Worm (Caenorhabditis elegans): ENCODE measurements around the gene T11G6.3.

T11G6.3 gene

ce11 chrIV:10815950-10816349, 39.1 kb downstream of the T11G6.3 start:
- TF ChIP-seq ceh-48 (tag; optimal IDR thresholded peaks at IDR 0.05) (no peak), hlh-6 (tag; optimal IDR thresholded peaks at IDR 0.05) (no peak), ceh-30 (tag; optimal IDR thresholded peaks at IDR 0.05) (no peak), unc-55 (GFP tag; optimal IDR thresholded peaks at IDR 0.05) (no peak), lin-11 (tag; optimal IDR thresholded peaks at IDR 0.05) (no peak), madf-2 (tag; optimal IDR thresholded peaks at IDR 0.05) (no peak), rnt-1 (tag; optimal IDR thresholded peaks at IDR 0.05) (no peak), ztf-16 (tag; optimal IDR thresholded peaks at IDR 0.05) (no peak), nhr-11 (tag; optimal IDR thresholded peaks at IDR 0.05) (no peak)

- no peak for TF ChIP-seq fkh-6 (tag; optimal IDR thresholded peaks at IDR 0.05)
- TF ChIP-seq ceh-9 (tag; optimal IDR thresholded peaks at IDR 0.05), result no peak
- no peak for TF ChIP-seq C38D4.7 (GFP tag; optimal IDR thresholded peaks at IDR 0.05)
- no peak for TF ChIP-seq mec-3 (tag; optimal IDR thresholded peaks at IDR 0.05; ENCODE audit: borderline replicate concordance)
- TF ChIP-seq ceh-22 (tag; optimal IDR thresholded peaks at IDR 0.05), result no peak
- no peak for TF ChIP-seq nhr-11 (tag; optimal IDR thresholded peaks at IDR 0.05)
- TF ChIP-seq hlh-30 (tag; optimal IDR thresholded peaks at IDR 0.05; ENCODE audit: insufficient read depth), result no peak
- no peak for TF ChIP-seq tbx-7 (tag; optimal IDR thresholded peaks at IDR 0.05)
- no peak for TF ChIP-seq madf-2 (tag; optimal IDR thresholded peaks at IDR 0.05)
- TF ChIP-seq rnt-1 (tag; optimal IDR thresholded peaks at IDR 0.05), result no peak
- TF ChIP-seq odd-2 (tag; optimal IDR thresholded peaks at IDR 0.05), result no peak
- no peak for TF ChIP-seq unc-55 (GFP tag; optimal IDR thresholded peaks at IDR 0.05)
- no peak for TF ChIP-seq nfya-1 (tag; optimal IDR thresholded peaks at IDR 0.05)
- TF ChIP-seq hlh-15 (tag; optimal IDR thresholded peaks at IDR 0.05), result no peak
- no peak for TF ChIP-seq F13H6.1 (tag; optimal IDR thresholded peaks at IDR 0.05)
These were observed 42.9 kb downstream of the T11G6.3 start, which contains the start of gene miz-1 for ce11 chrIV:10812099-10812498. Gene miz-1, plus strand, starts transcription at chrIV:10812399.

DNA sequence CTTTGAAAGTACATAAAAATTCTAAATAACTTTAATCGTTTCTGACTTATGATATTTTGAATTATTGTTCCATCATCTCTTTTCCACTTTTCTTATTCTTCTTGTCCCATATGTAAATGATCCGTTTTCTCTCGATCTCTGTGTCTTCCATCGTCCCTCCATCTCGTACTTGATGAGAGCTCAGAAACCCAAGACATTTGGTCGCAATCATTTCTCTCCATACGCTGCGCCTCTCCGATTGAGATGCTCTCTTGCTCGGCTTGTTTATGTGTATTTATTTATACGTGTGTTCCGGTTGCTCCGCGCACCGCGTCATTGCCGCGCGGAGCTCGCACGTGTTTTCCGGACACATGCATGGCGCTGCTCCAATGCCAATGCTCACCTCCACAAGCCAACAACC, 43.6 kb downstream of the T11G6.3 start:
- peak; percentile 61 for TF ChIP-seq ets-4 (tag; optimal IDR thresholded peaks at IDR 0.05)
- TF ChIP-seq unc-86 (tag; optimal IDR thresholded peaks at IDR 0.05), result no peak
- TF ChIP-seq mec-3 (tag; optimal IDR thresholded peaks at IDR 0.05; ENCODE audit: borderline replicate concordance), result no peak
- TF ChIP-seq ceh-18 (tag; optimal IDR thresholded peaks at IDR 0.05), result no peak
- TF ChIP-seq fax-1 (tag; optimal IDR thresholded peaks at IDR 0.05), result no peak
- TF ChIP-seq hlh-8 (tag; optimal IDR thresholded peaks at IDR 0.05), result peak; percentile 21
- no peak for TF ChIP-seq ceh-6 (GFP tag; optimal IDR thresholded peaks at IDR 0.05)
- TF ChIP-seq nhr-11 (tag; optimal IDR thresholded peaks at IDR 0.05), result no peak
- no peak for TF ChIP-seq unc-55 (GFP tag; optimal IDR thresholded peaks at IDR 0.05)
- peak; percentile 10 for TF ChIP-seq tbx-2 (tag; optimal IDR thresholded peaks at IDR 0.05)
- TF ChIP-seq rnt-1 (tag; optimal IDR thresholded peaks at IDR 0.05), result peak; percentile 1
- no peak for TF ChIP-seq hlh-13 (GFP tag; optimal IDR thresholded peaks at IDR 0.05)
- TF ChIP-seq ceh-34 (tag; optimal IDR thresholded peaks at IDR 0.05), result peak; percentile 45
- no peak for TF ChIP-seq ceh-2 (tag; optimal IDR thresholded peaks at IDR 0.05)
- no peak for TF ChIP-seq odd-2 (tag; optimal IDR thresholded peaks at IDR 0.05)
- no peak for TF ChIP-seq ref-2 (tag; optimal IDR thresholded peaks at IDR 0.05)
- no peak for TF ChIP-seq ceh-30 (tag; optimal IDR thresholded peaks at IDR 0.05)

DNA sequence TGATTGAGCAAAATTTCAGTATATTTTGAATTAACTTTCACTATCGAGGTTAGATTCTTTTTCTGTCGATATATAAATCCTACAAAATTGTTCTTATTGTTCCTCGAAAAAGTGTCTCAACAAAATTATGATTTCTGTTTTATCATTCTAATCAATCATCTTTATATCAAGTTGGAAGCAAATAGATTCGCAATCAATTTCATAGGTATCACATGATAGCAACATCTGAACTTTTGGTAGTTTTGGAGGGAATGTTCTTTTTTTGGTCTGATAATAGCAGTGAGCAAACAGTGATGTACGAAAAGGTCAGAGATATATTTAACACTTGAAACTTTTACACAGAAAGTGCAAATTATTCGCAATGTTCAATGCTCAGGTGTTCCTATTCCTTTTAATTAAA, 44.2 kb downstream of the T11G6.3 start:
- TF ChIP-seq elt-2 (tag; optimal IDR thresholded peaks at IDR 0.05) (peak; percentile 21), ztf-16 (tag; optimal IDR thresholded peaks at IDR 0.05) (no peak), mec-3 (tag; optimal IDR thresholded peaks at IDR 0.05; ENCODE audit: borderline replicate concordance) (no peak)

- peak; percentile 85 for TF ChIP-seq hlh-8 (tag; optimal IDR thresholded peaks at IDR 0.05)
- TF ChIP-seq zip-5 (tag; optimal IDR thresholded peaks at IDR 0.05), result no peak
These were observed 51.1 kb downstream of the T11G6.3 start for ce11 chrIV:10803973-10804372.

Measured in whole organism, late embryonic.